Worm (Caenorhabditis elegans): ENCODE data around the gene rpoa-49.

DNA sequence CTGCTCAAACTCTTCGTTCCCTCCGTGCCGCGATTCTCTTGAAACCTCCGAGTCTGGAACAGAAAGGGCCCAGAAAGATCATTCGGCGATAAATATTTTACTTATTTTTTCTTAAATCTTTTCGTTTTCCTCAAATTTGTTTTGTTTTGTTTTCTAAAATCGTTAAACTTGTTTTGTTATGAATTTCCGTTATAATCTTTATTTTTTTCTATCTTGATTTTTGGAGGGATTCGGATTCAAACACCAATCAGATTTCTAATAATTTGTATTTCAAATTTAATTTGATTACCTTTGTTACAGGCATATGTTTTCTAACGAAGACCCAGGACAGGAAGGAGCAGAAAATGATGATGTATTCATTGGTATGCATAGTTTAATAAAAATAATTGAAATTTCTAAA, 2.4 kb downstream of the rpoa-49 start, which contains the start of gene C23H3.5:
- TF ChIP-seq dao-5 (tag; optimal IDR thresholded peaks at IDR 0.05) (no peak), him-1 (tag; optimal IDR thresholded peaks at IDR 0.05) (no peak), W03F9.2 (tag; optimal IDR thresholded peaks at IDR 0.05) (no peak)
